Worm (Caenorhabditis elegans) whole organism, mixed stage, embryonic: Measurements from ENCODE around the gene atg-9.

Experiments used
- lsy-2 ChIP-seq: fragments of 150-350 bp; optimal IDR thresholded peaks from 2 replicates; lab custom pipeline; 2014; ENCODE audit warnings: missing biosample characterization, missing genetic modification characterization
- nhr-12 ChIP-seq: fragments of 150-350 bp; optimal IDR thresholded peaks from 2 replicates; lab custom pipeline; 2014; ENCODE audit warnings: missing biosample characterization, missing genetic modification characterization
- snpc-4 ChIP-seq: fragments of 150-350 bp; optimal IDR thresholded peaks from 2 replicates; lab custom pipeline; 2014; ENCODE audit warnings: missing biosample characterization, missing genetic modification characterization
- tbx-8 ChIP-seq: fragments of 200-800 bp; sonication (Bioruptor generic); optimal IDR thresholded peaks from 2 replicates; lab custom pipeline; 2018; ENCODE audit warnings: mild to moderate bottlenecking, missing genetic modification characterization, moderate library complexity, missing compliant biosample characterization
- unc-62 ChIP-seq: fragments of 150-350 bp; optimal IDR thresholded peaks from 2 replicates; lab custom pipeline; 2014; ENCODE audit warnings: missing biosample characterization, missing genetic modification reagents, missing genetic modification characterization
- ztf-11 ChIP-seq: fragments of 150-350 bp; optimal IDR thresholded peaks from 2 replicates; lab custom pipeline; 2014; ENCODE audit warnings: missing biosample characterization, missing genetic modification characterization

- TF ChIP-seq snpc-4 (no peak), lsy-2 (no peak), ztf-11 (no peak), unc-62 (GFP tag; lab: Kevin White, UChicago) (no peak), nhr-12 (tag; lab: Kevin White, UChicago) (no peak), tbx-8 (GFP tag; lab: Kevin White, UChicago) (no peak)
Observed at ce11 chrV:396309-396708, 47.1 kb downstream of the atg-9 start, which contains the start of gene nhr-253.
